Fruit fly (Drosophila melanogaster) whole organism, larva: Measurements from ENCODE around the gene CG42656.
A peak's percentile ranks its signal among the peaks of the same experiment; 100 is the strongest.

Source experiments
- noc ChIP-seq: fragments of 200-800 bp; sonication (Bioruptor generic); optimal IDR thresholded peaks from 3 replicates; lab custom pipeline; 2019; ENCODE audit warnings: missing biosample characterization, mild to moderate bottlenecking, missing genetic modification characterization, moderate library complexity

CG42656 gene

dm6 chr3R:7506314-7506988, 13.4 kb upstream of the CG42656 start:
- peak; percentile 88 for TF ChIP-seq noc (tag; lab: Kevin White, UChicago)

DNA sequence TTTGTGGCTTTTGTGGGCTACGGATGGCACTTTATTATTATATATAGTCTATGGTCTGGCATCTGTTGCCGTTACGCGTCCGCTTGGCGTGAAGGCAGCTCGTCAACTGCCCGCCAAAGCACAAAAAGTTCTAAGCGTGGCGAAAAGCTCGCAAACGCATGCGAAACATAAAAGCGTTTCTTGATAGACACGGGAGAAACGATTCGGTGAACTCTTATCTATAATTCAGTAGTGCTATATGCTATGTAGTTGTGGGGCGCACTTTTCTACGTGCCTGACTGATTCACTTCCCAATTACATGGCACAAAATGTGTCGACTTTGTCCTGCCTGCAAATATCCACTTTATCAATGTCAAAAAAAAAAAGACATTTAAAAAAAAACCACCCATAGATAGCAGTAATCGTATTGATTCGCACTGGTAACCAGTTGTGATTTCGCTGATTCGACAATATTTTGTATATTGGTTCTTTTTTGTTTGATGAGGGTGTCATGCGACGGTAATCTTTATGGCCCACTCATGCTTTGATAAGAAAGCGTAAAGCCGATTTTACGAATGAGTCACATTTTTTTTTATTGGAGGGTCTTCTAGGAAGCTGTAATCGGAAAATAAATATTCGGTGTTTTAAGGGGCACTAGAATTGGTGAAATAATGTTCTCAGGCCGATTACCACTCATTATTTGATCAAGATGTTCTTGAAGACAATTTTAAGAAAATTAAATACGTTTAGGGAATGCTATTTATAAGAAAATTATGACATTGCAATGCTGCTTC, 12.1 kb upstream of the CG42656 start, which contains the start of gene alpha-Est9:
TSS of gene alpha-Est9 (minus strand) at position 110 of the 773 bp plus-strand sequence.
- peak; percentile 49 for TF ChIP-seq noc (tag; lab: Kevin White, UChicago)

dm6 chr3R:7503216-7503615, 10.1 kb upstream of the CG42656 start:
- TF ChIP-seq noc (tag; lab: Kevin White, UChicago): peak; percentile 9

DNA sequence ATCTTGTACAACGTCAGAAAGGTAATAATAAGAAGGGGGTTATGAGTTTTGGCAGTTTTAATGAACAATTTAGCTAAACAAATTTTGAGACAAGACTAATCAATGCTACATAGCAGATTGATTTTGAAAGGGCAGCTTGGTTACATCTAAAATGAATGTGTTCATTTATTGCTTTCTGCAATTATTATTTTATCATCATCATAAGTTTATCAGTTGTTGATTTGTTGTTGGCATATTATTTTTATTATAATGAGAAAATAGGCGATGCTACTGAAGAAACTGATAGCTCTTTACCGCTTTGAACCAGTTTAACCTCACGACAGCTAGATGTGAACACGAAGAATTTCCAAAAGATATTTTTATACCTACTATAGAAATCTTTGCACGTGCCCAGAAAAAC, 9.2 kb upstream of the CG42656 start, which contains the start of gene Mics1:
TSS of gene Mics1 (minus strand) at position 101 of the 400 bp plus-strand sequence.
- TF ChIP-seq noc (tag; lab: Kevin White, UChicago): no peak

- TF ChIP-seq noc (tag; lab: Kevin White, UChicago): peak; percentile 8
Observed at dm6 chr3R:7500513-7500912, 7.4 kb upstream of the CG42656 start.

DNA sequence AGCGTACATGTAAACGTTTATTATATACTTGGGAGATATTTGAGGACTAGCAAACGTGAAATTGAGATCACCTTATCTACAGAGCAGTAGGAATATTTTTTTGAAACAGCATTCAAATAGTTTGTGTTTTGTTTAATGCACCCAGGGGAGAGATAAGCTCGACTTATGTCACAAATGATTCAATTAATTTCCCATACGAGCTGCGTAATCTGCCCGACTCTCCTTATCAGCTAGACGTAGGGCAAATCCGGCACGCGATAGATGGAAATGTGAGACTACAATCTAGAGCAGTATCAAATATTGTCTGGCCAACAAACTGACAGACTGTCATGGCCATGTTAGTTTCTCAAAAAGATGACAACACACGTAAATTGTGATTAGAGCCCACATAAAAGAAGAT, 6.4 kb upstream of the CG42656 start:
- TF ChIP-seq noc (tag; lab: Kevin White, UChicago): peak; percentile 63

DNA sequence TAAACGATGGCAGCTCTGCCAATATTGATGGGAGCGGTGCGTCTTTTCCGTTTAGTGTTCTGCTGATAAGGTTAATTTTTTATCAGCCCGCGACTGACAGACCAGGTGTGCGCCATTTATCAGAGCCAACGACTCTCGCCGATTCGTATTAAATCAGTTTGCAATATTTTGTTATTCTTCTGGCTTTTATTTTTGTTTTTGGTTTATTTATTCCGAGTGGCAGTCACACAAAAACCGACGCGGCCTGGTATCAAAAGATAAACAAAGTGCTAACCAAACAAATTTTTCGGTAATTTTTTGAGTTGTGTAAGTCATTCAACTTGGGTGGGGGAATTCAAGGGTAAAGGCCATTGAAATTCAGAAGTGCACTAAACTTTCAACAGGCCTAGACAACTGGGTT, 4.4 kb upstream of the CG42656 start:
- TF ChIP-seq noc (tag; lab: Kevin White, UChicago): no peak

DNA sequence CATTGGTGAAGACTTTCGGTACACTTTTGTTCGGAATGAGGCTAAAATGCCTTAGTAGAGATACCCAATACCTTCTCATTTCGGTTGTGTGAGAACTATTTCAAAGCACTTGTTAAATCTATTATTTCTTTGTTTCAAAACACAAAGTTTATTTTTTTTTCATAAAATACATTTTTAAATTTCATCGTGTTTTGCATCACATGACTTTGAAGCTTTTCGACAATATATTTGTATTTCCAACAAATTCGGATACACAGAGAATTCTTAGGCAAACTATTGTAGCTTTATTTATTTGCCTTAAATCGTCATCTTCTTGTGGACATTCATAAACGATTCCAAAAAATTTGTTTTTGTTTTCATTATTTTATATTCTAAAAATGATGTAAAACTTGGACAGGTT, 674 bp upstream of the CG42656 start, which contains the start of gene alpha-Est10:
TSS of gene alpha-Est10 (minus strand) at position 101 of the 400 bp plus-strand sequence.
- no peak for TF ChIP-seq noc (tag; lab: Kevin White, UChicago)

dm6 chr3R:7492099-7492498, 972 bp downstream of the CG42656 start:
- TF ChIP-seq noc (tag; lab: Kevin White, UChicago): no peak

DNA sequence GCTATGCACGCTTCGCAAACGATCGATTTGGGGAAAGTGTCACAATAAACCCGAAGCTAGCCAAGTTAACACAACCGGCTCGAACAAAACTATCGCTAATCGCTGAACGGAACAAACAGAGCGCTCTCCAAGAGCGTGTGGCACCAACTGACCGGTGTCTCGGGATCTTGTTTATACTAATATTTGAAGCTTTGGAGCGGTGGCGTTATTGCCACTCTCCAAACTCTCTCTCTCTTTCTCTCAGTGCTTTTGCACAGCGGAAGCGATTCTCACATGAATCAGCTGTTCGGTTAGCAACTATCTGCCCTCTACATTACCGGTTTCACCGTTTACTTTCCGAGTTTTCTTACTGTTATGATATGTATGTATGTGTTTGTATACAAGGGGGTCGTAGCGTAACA, 1.6 kb downstream of the CG42656 start:
- no peak for TF ChIP-seq noc (tag; lab: Kevin White, UChicago)

DNA sequence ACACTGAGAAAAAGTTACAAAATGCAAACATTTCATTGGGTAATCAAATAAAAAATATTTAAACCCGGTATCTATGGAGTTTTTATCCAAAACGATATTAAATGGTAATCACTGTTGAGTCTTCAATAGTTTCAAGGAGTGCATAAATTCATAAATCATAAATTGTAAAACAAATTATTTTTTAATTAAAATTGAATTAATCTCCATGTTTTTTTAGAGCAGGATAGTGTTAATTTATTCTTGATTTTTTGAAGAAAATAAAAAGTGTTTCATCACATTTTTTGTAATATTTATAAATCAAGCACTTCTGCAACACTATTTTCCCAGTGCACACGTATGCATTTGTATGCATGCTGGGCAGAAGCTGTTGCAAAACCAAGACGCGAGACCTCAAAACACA, 2.2 kb downstream of the CG42656 start:
- no peak for TF ChIP-seq noc (tag; lab: Kevin White, UChicago)

DNA sequence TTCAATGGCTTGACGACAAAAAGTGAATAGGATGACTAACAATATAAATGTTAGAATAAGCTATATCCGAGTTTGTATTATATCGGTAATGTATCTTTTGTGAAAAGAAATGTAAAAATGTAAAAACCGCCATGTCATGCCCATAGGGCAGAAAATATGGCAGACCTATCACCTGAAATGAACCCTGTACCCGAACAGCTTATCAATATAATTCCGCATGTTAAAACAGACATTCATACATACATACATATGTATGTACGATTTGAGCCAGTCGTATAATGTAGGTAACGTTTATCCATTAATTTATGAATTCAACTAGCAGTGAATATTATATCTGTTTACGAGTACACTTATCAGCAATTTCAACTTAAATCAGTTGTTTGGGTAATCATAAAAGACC, 3.2 kb downstream of the CG42656 start:
- TF ChIP-seq noc (tag; lab: Kevin White, UChicago): no peak

dm6 chr3R:7475708-7476107, 17.4 kb downstream of the CG42656 start:
- no peak for TF ChIP-seq noc (tag; lab: Kevin White, UChicago)

- peak; percentile 44 for TF ChIP-seq noc (tag; lab: Kevin White, UChicago)
Observed at dm6 chr3R:7474616-7475120, 18.4 kb downstream of the CG42656 start.

- TF ChIP-seq noc (tag; lab: Kevin White, UChicago): peak; percentile 97
Observed at dm6 chr3R:7473767-7474254, 19.3 kb downstream of the CG42656 start, which contains the start of gene CG1142. CG1142 (minus strand) TSS chr3R:7473781.

dm6 chr3R:7471894-7472293, 21.2 kb downstream of the CG42656 start:
- no peak for TF ChIP-seq noc (tag; lab: Kevin White, UChicago)
